Fruit fly (Drosophila melanogaster) whole organism, prepupa: ENCODE data around the gene Uros2.

Experiments used
- CG10631 ChIP-seq: fragments of 200-800 bp; sonication (Bioruptor generic); optimal IDR thresholded peaks from 2 replicates; lab custom pipeline; 2016; ENCODE audit warnings: missing biosample characterization, missing genetic modification characterization
- CG11294 ChIP-seq: fragments of 200-800 bp; sonication (Bioruptor generic); IDR thresholded peaks from 2 replicates; pipeline ENCODE4 v1.3.6; 2022; ENCODE audit warnings: missing biosample characterization, missing genetic modification characterization
- CG11762 ChIP-seq: fragments of 200-800 bp; sonication (Bioruptor generic); optimal IDR thresholded peaks from 3 replicates; lab custom pipeline; 2016; ENCODE audit warnings: missing biosample characterization, missing genetic modification characterization; ENCODE audit not compliant: insufficient read depth
- CG11902 ChIP-seq: fragments of 200-800 bp; sonication (Bioruptor generic); optimal IDR thresholded peaks from 3 replicates; lab custom pipeline; 2016; ENCODE audit warnings: missing biosample characterization, missing genetic modification characterization
- CG16779 ChIP-seq: fragments of 200-800 bp; sonication (Bioruptor generic); optimal IDR thresholded peaks from 3 replicates; lab custom pipeline; 2017; ENCODE audit warnings: missing biosample characterization, mild to moderate bottlenecking, missing genetic modification characterization
- CG3032 ChIP-seq: fragments of 200-800 bp; optimal IDR thresholded peaks from 2 replicates; lab custom pipeline; 2019; ENCODE audit warnings: missing biosample characterization, mild to moderate bottlenecking, missing genetic modification characterization, moderate library complexity
- CG31627 ChIP-seq: fragments of 200-800 bp; sonication (Bioruptor generic); optimal IDR thresholded peaks from 3 replicates; lab custom pipeline; 2016; ENCODE audit warnings: missing biosample characterization, missing genetic modification characterization
- CG32006 ChIP-seq: fragments of 200-800 bp; sonication (Bioruptor generic); optimal IDR thresholded peaks from 3 replicates; lab custom pipeline; 2017; ENCODE audit warnings: missing biosample characterization, mild to moderate bottlenecking, missing genetic modification characterization
- CG3919 ChIP-seq: fragments of 200-800 bp; sonication (Bioruptor generic); optimal IDR thresholded peaks from 3 replicates; lab custom pipeline; 2016; ENCODE audit warnings: missing biosample characterization, missing genetic modification characterization
- CG6854 ChIP-seq: fragments of 200-800 bp; sonication (Bioruptor generic); optimal IDR thresholded peaks from 2 replicates; lab custom pipeline; 2017; ENCODE audit warnings: missing biosample characterization, mild to moderate bottlenecking, missing genetic modification characterization
- CG8632 ChIP-seq: fragments of 200-800 bp; sonication (Bioruptor generic); optimal IDR thresholded peaks from 3 replicates; lab custom pipeline; 2016; ENCODE audit warnings: missing biosample characterization, missing genetic modification characterization
- Eip75B ChIP-seq: fragments of 200-800 bp; sonication (Bioruptor generic); optimal IDR thresholded peaks from 3 replicates; lab custom pipeline; 2016; ENCODE audit warnings: missing biosample characterization, missing genetic modification characterization
- Eip78C ChIP-seq: fragments of 200-800 bp; sonication (Bioruptor generic); peaks from one replicate; lab custom pipeline; 2016; ENCODE audit warnings: missing biosample characterization, missing genetic modification characterization
- Eip93F ChIP-seq: fragments of 200-800 bp; sonication (Bioruptor generic); optimal IDR thresholded peaks from 2 replicates; lab custom pipeline; 2016; ENCODE audit warnings: missing biosample characterization, mild to moderate bottlenecking, missing genetic modification characterization
- Ets21C ChIP-seq: fragments of 200-800 bp; sonication (Bioruptor generic); optimal IDR thresholded peaks from 3 replicates; lab custom pipeline; 2016; ENCODE audit warnings: missing biosample characterization, missing genetic modification characterization
- Ets96B ChIP-seq: fragments of 200-800 bp; optimal IDR thresholded peaks from 2 replicates; lab custom pipeline; 2019; ENCODE audit warnings: missing biosample characterization, mild to moderate bottlenecking, missing genetic modification characterization, moderate library complexity
- Hr39 ChIP-seq: fragments of 200-800 bp; sonication (Bioruptor generic); optimal IDR thresholded peaks from 2 replicates; lab custom pipeline; 2016; ENCODE audit warnings: missing biosample characterization, missing genetic modification characterization
- Hr4 ChIP-seq: fragments of 200-800 bp; sonication (Bioruptor generic); optimal IDR thresholded peaks from 3 replicates; lab custom pipeline; 2016; ENCODE audit warnings: missing biosample characterization, missing genetic modification characterization
- Lpt ChIP-seq: fragments of 200-800 bp; sonication (Bioruptor generic); optimal IDR thresholded peaks from 3 replicates; lab custom pipeline; 2016; ENCODE audit warnings: missing biosample characterization, missing genetic modification characterization
- Met ChIP-seq: fragments of 200-800 bp; sonication (Bioruptor generic); optimal IDR thresholded peaks from 3 replicates; lab custom pipeline; 2016; ENCODE audit warnings: missing biosample characterization, missing genetic modification characterization
- OdsH ChIP-seq: fragments of 200-800 bp; sonication (Bioruptor generic); optimal IDR thresholded peaks from 3 replicates; lab custom pipeline; 2016; ENCODE audit warnings: missing biosample characterization, missing genetic modification characterization
- Smox ChIP-seq: fragments of 200-800 bp; sonication (Bioruptor generic); optimal IDR thresholded peaks from 3 replicates; lab custom pipeline; 2016; ENCODE audit warnings: missing biosample characterization, missing genetic modification characterization
- Sox102F ChIP-seq: fragments of 200-800 bp; sonication (Bioruptor generic); optimal IDR thresholded peaks from 2 replicates; lab custom pipeline; 2016; ENCODE audit warnings: missing biosample characterization, mild to moderate bottlenecking, missing genetic modification characterization
- Sox14 ChIP-seq: fragments of 200-800 bp; sonication (Bioruptor generic); optimal IDR thresholded peaks from 3 replicates; lab custom pipeline; 2016; ENCODE audit warnings: missing biosample characterization, missing genetic modification characterization
- Sox15 ChIP-seq: fragments of 200-800 bp; sonication (Bioruptor generic); optimal IDR thresholded peaks from 3 replicates; lab custom pipeline; 2016; ENCODE audit warnings: missing biosample characterization, missing genetic modification characterization
- achi ChIP-seq: fragments of 200-800 bp; sonication (Bioruptor generic); optimal IDR thresholded peaks from 3 replicates; lab custom pipeline; 2016; ENCODE audit warnings: missing biosample characterization, missing genetic modification characterization
- cyc ChIP-seq: fragments of 200-800 bp; sonication (Bioruptor generic); optimal IDR thresholded peaks from 3 replicates; lab custom pipeline; 2016; ENCODE audit warnings: missing biosample characterization, missing genetic modification characterization
- dac ChIP-seq: fragments of 200-800 bp; sonication (Bioruptor generic); optimal IDR thresholded peaks from 2 replicates; lab custom pipeline; 2017; ENCODE audit warnings: missing biosample characterization, mild to moderate bottlenecking, missing genetic modification characterization
- dsx ChIP-seq: fragments of 200-800 bp; optimal IDR thresholded peaks from 3 replicates; lab custom pipeline; 2019; ENCODE audit warnings: missing biosample characterization, mild to moderate bottlenecking, missing genetic modification characterization, moderate library complexity; ENCODE audit not compliant: poor library complexity, severe bottlenecking
- esn ChIP-seq: fragments of 200-800 bp; sonication (Bioruptor generic); optimal IDR thresholded peaks from 2 replicates; lab custom pipeline; 2016; ENCODE audit warnings: missing biosample characterization, mild to moderate bottlenecking, missing genetic modification characterization, moderate library complexity
- fkh ChIP-seq: fragments of 200-800 bp; sonication (Bioruptor generic); optimal IDR thresholded peaks from 3 replicates; lab custom pipeline; 2017; ENCODE audit warnings: missing biosample characterization, mild to moderate bottlenecking, missing genetic modification characterization, moderate library complexity
- lz ChIP-seq: fragments of 200-800 bp; sonication (Bioruptor generic); optimal IDR thresholded peaks from 3 replicates; lab custom pipeline; 2016; ENCODE audit warnings: missing biosample characterization, missing genetic modification characterization
- pdm3 ChIP-seq: fragments of 200-800 bp; sonication (Bioruptor generic); optimal IDR thresholded peaks from 3 replicates; lab custom pipeline; 2016; ENCODE audit warnings: missing biosample characterization, missing genetic modification characterization
- spab ChIP-seq: fragments of 200-800 bp; sonication (Bioruptor generic); optimal IDR thresholded peaks from 2 replicates; lab custom pipeline; 2017; ENCODE audit warnings: missing biosample characterization, mild to moderate bottlenecking, missing genetic modification characterization, missing genetic modification reagents
- vri ChIP-seq: fragments of 200-800 bp; sonication (Bioruptor generic); optimal IDR thresholded peaks from 3 replicates; lab custom pipeline; 2016; ENCODE audit warnings: missing biosample characterization, mild to moderate bottlenecking, missing genetic modification characterization

Uros2 gene

DNA sequence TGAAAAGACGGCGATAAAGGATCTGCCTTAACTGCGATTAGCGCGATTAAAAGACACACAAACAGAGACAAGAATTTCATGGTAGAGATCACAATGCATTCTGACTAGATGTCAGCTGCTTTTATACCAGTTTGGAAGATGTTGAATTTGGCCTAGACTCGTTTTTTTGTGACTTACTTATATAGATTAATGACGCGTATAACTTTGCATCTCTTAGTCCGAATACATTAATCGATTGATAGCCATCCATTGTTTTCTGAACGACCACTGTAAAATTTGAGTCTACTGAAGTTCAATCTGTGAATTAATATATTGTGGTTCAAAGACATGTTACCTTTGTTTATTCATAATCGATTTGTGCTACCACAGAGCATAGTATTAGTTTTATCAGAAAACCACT lies 13.1 kb upstream of the Uros2 start, which contains the start of gene CG45207:
Gene CG45207, minus strand, starts transcription at position 101 of the 400 bp plus-strand sequence.
- no peak for TF ChIP-seq CG11294 (GFP tag; lab: Robert Waterston, UW)
- TF ChIP-seq pdm3 (GFP tag; lab: Kevin White, UChicago): no peak
- no peak for TF ChIP-seq spab (GFP tag; lab: Kevin White, UChicago)
- TF ChIP-seq Smox (GFP tag; lab: Kevin White, UChicago): no peak
- no peak for TF ChIP-seq CG6854

DNA sequence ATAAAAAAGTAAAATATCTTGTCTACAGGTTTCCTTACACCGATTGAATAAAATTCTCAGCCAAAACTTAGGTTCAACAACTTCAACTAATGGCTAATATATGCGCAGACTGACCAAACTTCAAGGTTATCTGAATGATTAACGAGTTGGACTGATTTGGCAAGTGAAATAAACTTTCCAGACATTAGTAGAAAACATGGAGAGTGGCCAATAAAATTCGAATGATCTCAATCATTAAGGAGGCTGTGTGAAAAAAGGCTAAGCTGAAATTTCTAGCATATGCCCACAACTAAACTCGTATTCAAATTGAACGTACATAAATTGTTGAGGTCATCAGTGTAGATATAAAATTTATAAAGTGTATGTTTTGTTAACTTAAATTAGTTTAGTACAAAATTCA lies 8.8 kb upstream of the Uros2 start, which contains the start of gene CG5614:
Gene CG5614, plus strand, starts transcription at position 301 of the 400 bp plus-strand sequence.
- TF ChIP-seq Lpt (GFP tag; lab: Kevin White, UChicago): no peak
- no peak for TF ChIP-seq pdm3 (GFP tag; lab: Kevin White, UChicago)
- TF ChIP-seq dsx: no peak
- TF ChIP-seq Sox102F (GFP tag; lab: Kevin White, UChicago): no peak
- no peak for TF ChIP-seq Eip78C (GFP tag; lab: Kevin White, UChicago)
- TF ChIP-seq CG8632 (GFP tag; lab: Kevin White, UChicago): no peak
- TF ChIP-seq OdsH (GFP tag; lab: Kevin White, UChicago): no peak
- no peak for TF ChIP-seq CG10631 (GFP tag; lab: Kevin White, UChicago)
- no peak for TF ChIP-seq esn (GFP tag; lab: Kevin White, UChicago)
- no peak for TF ChIP-seq CG6854
- TF ChIP-seq Sox14 (GFP tag; lab: Kevin White, UChicago): no peak

DNA sequence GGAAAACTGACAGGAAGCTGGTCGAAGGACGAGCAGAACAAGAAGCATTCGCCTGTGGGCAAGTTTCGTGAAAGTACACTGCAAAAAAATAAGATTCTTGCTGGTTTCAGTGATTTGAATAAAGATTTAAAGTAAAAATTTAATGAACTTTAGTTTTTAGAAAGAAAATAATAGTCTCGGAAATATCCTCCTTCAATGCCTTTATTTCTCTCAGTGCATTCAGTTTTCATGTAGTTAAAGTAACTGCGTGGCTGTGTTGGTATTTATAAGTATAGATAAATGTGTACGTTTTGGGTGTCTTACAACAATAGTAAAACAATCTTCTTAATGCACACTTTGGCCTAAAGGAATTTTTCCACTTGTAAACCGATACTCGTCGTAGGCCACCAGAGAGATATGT lies 4.0 kb upstream of the Uros2 start:
- TF ChIP-seq CG16779 (tag; lab: Kevin White, UChicago): no peak
- no peak for TF ChIP-seq Sox15 (GFP tag; lab: Kevin White, UChicago)

DNA sequence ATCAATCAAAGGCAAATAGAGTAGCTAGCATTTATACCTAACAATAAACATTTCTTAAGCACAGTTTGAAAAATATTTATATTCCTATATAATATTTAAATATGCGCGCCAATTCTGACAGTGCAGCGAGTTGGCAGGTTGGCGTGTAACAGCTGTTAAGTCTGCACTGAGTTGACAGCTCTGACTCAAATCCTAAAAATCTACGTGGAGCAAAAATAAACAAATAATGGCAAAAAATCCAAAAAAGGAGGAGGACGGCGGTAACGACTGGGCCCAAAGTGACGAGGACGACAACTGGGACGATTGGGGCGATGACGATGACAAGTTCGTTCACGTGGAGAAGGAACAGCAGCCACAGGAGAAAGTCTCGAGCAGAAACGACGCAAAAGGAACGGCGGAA lies 1.8 kb upstream of the Uros2 start, which contains the start of gene CG9590:
Gene CG9590, plus strand, starts transcription at position 166 of the 400 bp plus-strand sequence.
- TF ChIP-seq CG11294 (GFP tag; lab: Robert Waterston, UW) (no peak), CG11902 (GFP tag; lab: Kevin White, UChicago) (no peak), Ets21C (GFP tag; lab: Kevin White, UChicago) (no peak), cyc (GFP tag; lab: Kevin White, UChicago) (no peak), Lpt (GFP tag; lab: Kevin White, UChicago) (no peak), OdsH (GFP tag; lab: Kevin White, UChicago) (no peak), CG31627 (no peak), Eip93F (GFP tag; lab: Kevin White, UChicago) (no peak), Met (GFP tag; lab: Kevin White, UChicago) (no peak), Eip75B (GFP tag; lab: Kevin White, UChicago) (no peak), esn (GFP tag; lab: Kevin White, UChicago) (no peak), Hr4 (GFP tag; lab: Kevin White, UChicago) (no peak), CG6854 (no peak), CG3032 (tag; lab: Kevin White, UChicago) (no peak), achi (GFP tag; lab: Kevin White, UChicago) (no peak), CG11762 (no peak), dac (no peak)

DNA sequence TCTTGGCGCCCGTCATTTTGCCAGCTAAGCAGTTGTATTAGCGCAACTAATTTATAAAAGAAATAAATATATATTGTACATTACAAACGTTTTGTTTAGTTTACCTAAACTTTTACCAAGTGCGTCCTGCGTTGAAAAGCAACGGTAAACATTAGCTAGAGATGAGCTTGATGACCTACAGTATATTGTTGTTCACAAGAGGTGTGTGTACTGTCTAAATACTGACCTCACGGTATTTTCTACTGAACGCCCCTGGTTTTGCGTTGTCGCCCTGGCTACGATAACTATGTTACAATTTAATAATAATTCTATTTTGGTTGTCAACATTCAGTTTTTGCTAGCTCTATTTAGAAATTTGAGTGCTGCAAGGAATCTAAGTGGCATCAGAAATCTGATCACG lies 4.1 kb downstream of the Uros2 start, which contains the start of gene Acyp2:
Gene Acyp2, plus strand, starts transcription at position 262 of the 400 bp plus-strand sequence.
- TF ChIP-seq Hr4 (GFP tag; lab: Kevin White, UChicago): peak; percentile 0
- no peak for TF ChIP-seq CG32006 (GFP tag; lab: Kevin White, UChicago)
- TF ChIP-seq Hr39 (GFP tag; lab: Kevin White, UChicago): peak; percentile 45
- peak; percentile 62 for TF ChIP-seq fkh
- no peak for TF ChIP-seq Sox15 (GFP tag; lab: Kevin White, UChicago)
- TF ChIP-seq dsx: peak; percentile 86
- peak; percentile 22 for TF ChIP-seq Smox (GFP tag; lab: Kevin White, UChicago)
- peak; percentile 30 for TF ChIP-seq pdm3 (GFP tag; lab: Kevin White, UChicago)
- TF ChIP-seq esn (GFP tag; lab: Kevin White, UChicago): peak; percentile 26
- TF ChIP-seq cyc (GFP tag; lab: Kevin White, UChicago): peak; percentile 37
- no peak for TF ChIP-seq vri (GFP tag; lab: Kevin White, UChicago)
- peak; percentile 42 for TF ChIP-seq CG31627
- TF ChIP-seq OdsH (GFP tag; lab: Kevin White, UChicago): peak; percentile 11
- no peak for TF ChIP-seq Ets96B (tag; lab: Kevin White, UChicago)
- TF ChIP-seq CG11294 (GFP tag; lab: Robert Waterston, UW): no peak
- peak; percentile 7 for TF ChIP-seq Met (GFP tag; lab: Kevin White, UChicago)
- TF ChIP-seq CG3919 (GFP tag; lab: Kevin White, UChicago): peak; percentile 22
- peak; percentile 32 for TF ChIP-seq lz
- no peak for TF ChIP-seq CG8632 (GFP tag; lab: Kevin White, UChicago)
